ENCODE assay signal across 2 worm cellular contexts in genomic region chrIV:10817030-10817429, ce11.
TF ChIP-seq lines count a peak whose summit lies in the region.

No protein-coding gene starts in this region.

TF ChIP-seq in whole organism, late embryonic, 69 proteins besides CTCF, POLR2A, EP300 and RAD21 (continued from another document):
- TF ChIP-seq fkh-10 (GFP tag; optimal IDR thresholded peaks at IDR 0.05; lab: Kevin White, UChicago): no peak
- TF ChIP-seq pqm-1 (tag; optimal IDR thresholded peaks at IDR 0.05; lab: Kevin White, UChicago): no peak
- TF ChIP-seq ahr-1 (tag; optimal IDR thresholded peaks at IDR 0.05; lab: Kevin White, UChicago): no peak
- TF ChIP-seq dmd-4 (tag; optimal IDR thresholded peaks at IDR 0.05; lab: Kevin White, UChicago; ENCODE audit: borderline replicate concordance): no peak
- no peak for TF ChIP-seq elt-4 (tag; optimal IDR thresholded peaks at IDR 0.05; lab: Kevin White, UChicago)
- TF ChIP-seq tbx-7 (tag; optimal IDR thresholded peaks at IDR 0.05; lab: Kevin White, UChicago): peak; percentile 1
- TF ChIP-seq F13H6.1 (tag; optimal IDR thresholded peaks at IDR 0.05; lab: Kevin White, UChicago): no peak
- peak; percentile 56 for TF ChIP-seq ceh-31 (tag; optimal IDR thresholded peaks at IDR 0.05; lab: Kevin White, UChicago)
- TF ChIP-seq C08G9.2 (tag; optimal IDR thresholded peaks at IDR 0.05; lab: Kevin White, UChicago): peak; percentile 22
- TF ChIP-seq dve-1 (tag; optimal IDR thresholded peaks at IDR 0.05; lab: Kevin White, UChicago): no peak
- TF ChIP-seq unc-42 (tag; optimal IDR thresholded peaks at IDR 0.05; lab: Kevin White, UChicago): no peak
- TF ChIP-seq ref-2 (tag; optimal IDR thresholded peaks at IDR 0.05; lab: Kevin White, UChicago): peak; percentile 68
- TF ChIP-seq fax-1 (tag; optimal IDR thresholded peaks at IDR 0.05; lab: Kevin White, UChicago): no peak
- peak; percentile 65 for TF ChIP-seq pros-1 (tag; optimal IDR thresholded peaks at IDR 0.05; lab: Kevin White, UChicago)
- TF ChIP-seq T23F11.4 (GFP tag; optimal IDR thresholded peaks at IDR 0.05; lab: Kevin White, UChicago): no peak
- TF ChIP-seq hlh-6 (tag; optimal IDR thresholded peaks at IDR 0.05; lab: Kevin White, UChicago): no peak
- no peak for TF ChIP-seq ceh-18 (tag; optimal IDR thresholded peaks at IDR 0.05; lab: Kevin White, UChicago)
- peak; percentile 71 for TF ChIP-seq ceh-2 (tag; optimal IDR thresholded peaks at IDR 0.05; lab: Kevin White, UChicago)
- no peak for TF ChIP-seq ceh-30 (tag; optimal IDR thresholded peaks at IDR 0.05; lab: Kevin White, UChicago)
- TF ChIP-seq hlh-8 (tag; optimal IDR thresholded peaks at IDR 0.05; lab: Kevin White, UChicago): no peak
- TF ChIP-seq ceh-6 (GFP tag; optimal IDR thresholded peaks at IDR 0.05; lab: Kevin White, UChicago): peak; percentile 42
- TF ChIP-seq pag-3 (tag; optimal IDR thresholded peaks at IDR 0.05; lab: Kevin White, UChicago; ENCODE audit: borderline replicate concordance): no peak

TF ChIP-seq in whole organism, mixed stage, embryonic, 35 proteins besides CTCF, POLR2A, EP300 and RAD21 (continued from another document):
- no peak for TF ChIP-seq tbx-8 (GFP tag; optimal IDR thresholded peaks at IDR 0.05; lab: Kevin White, UChicago)
